Worm (Caenorhabditis elegans) whole organism, L1 larva: ENCODE measurements around the gene T20B12.3.

Source experiments
- C04F5.9 ChIP-seq: sonication (generic microtip); optimal IDR thresholded peaks from 2 replicates; lab custom pipeline; 2016; ENCODE audit warnings: missing genetic modification characterization, missing compliant biosample characterization
- C16A3.4 ChIP-seq: fragments of 150-350 bp; optimal IDR thresholded peaks from 2 replicates; lab custom pipeline; 2014; ENCODE audit warnings: missing biosample characterization, missing genetic modification characterization
- C34B4.2 ChIP-seq: sonication (generic microtip); optimal IDR thresholded peaks from 2 replicates; lab custom pipeline; 2017; ENCODE audit warnings: mild to moderate bottlenecking, missing genetic modification characterization, missing compliant biosample characterization
- F16B12.6 ChIP-seq: fragments of 150-350 bp; optimal IDR thresholded peaks from 2 replicates; lab custom pipeline; 2014; ENCODE audit warnings: missing biosample characterization, missing genetic modification characterization
- Y116A8C.19 ChIP-seq: sonication (generic microtip); optimal IDR thresholded peaks from 2 replicates; lab custom pipeline; 2016; ENCODE audit warnings: missing compliant biosample characterization, missing genetic modification characterization, borderline replicate concordance
- aha-1 ChIP-seq: fragments of 150-350 bp; optimal IDR thresholded peaks from 2 replicates; lab custom pipeline; 2014; ENCODE audit warnings: missing biosample characterization, missing genetic modification characterization
- alr-1 ChIP-seq: fragments of 200-800 bp; sonication (Bioruptor generic); optimal IDR thresholded peaks from 2 replicates; lab custom pipeline; 2018; ENCODE audit warnings: borderline replicate concordance, mild to moderate bottlenecking, missing genetic modification characterization, missing compliant biosample characterization
- ama-1 ChIP-seq: fragments of 150-350 bp; optimal IDR thresholded peaks from 2 replicates; lab custom pipeline; 2014
- blmp-1 ChIP-seq: fragments of 150-350 bp; optimal IDR thresholded peaks from 2 replicates; lab custom pipeline; 2014; ENCODE audit warnings: missing biosample characterization, missing genetic modification characterization
- ceh-8 ChIP-seq: fragments of 200-800 bp; sonication (Bioruptor generic); optimal IDR thresholded peaks from 2 replicates; lab custom pipeline; 2018; ENCODE audit warnings: mild to moderate bottlenecking, missing genetic modification characterization, moderate library complexity, missing compliant biosample characterization
- ceh-82 ChIP-seq, 3 experiments: fragments of 150-350 bp in 1 of 3; sonication (generic microtip) in 2 of 3; optimal IDR thresholded peaks; 2 replicates each; lab custom pipeline; 2014 to 2017; ENCODE audit warnings: missing biosample characterization in 3 of 3, missing genetic modification characterization in 3 of 3
- ceh-88 ChIP-seq: fragments of 200-800 bp; sonication (Bioruptor generic); IDR thresholded peaks from 2 replicates; pipeline ENCODE4 v1.3.6; 2022; ENCODE audit warnings: missing genetic modification characterization, missing compliant biosample characterization
- ces-1 ChIP-seq: fragments of 150-350 bp; optimal IDR thresholded peaks from 2 replicates; lab custom pipeline; 2014; ENCODE audit warnings: missing biosample characterization, missing genetic modification reagents, missing genetic modification characterization
- dpl-1 ChIP-seq, 3 experiments: fragments of 150-350 bp in 2 of 3; sonication (generic microtip) in 1 of 3; optimal IDR thresholded peaks; 2 replicates each; lab custom pipeline; 2014 to 2017; ENCODE audit warnings: missing biosample characterization in 3 of 3, missing genetic modification characterization in 3 of 3, missing genetic modification reagents in 3 of 3
- dsc-1 ChIP-seq: sonication (generic microtip); optimal IDR thresholded peaks from 2 replicates; lab custom pipeline; 2016; ENCODE audit warnings: mild to moderate bottlenecking, missing genetic modification characterization, missing compliant biosample characterization
- efl-1 ChIP-seq, 4 experiments: fragments of 150-350 bp; optimal IDR thresholded peaks in 3 of 4; peaks in 1 of 4; 1 replicate in 1 of 4; 2 replicates in 3 of 4; lab custom pipeline; 2014; ENCODE audit warnings: missing biosample characterization in 2 of 4, missing genetic modification characterization in 2 of 4, missing genetic modification reagents in 2 of 4
- egl-13 ChIP-seq: sonication (generic microtip); optimal IDR thresholded peaks from 2 replicates; lab custom pipeline; 2016; ENCODE audit warnings: missing genotype, missing genetic modification reagents, missing genetic modification characterization, missing compliant biosample characterization
- egl-27 ChIP-seq, 2 experiments: fragments of 150-350 bp in 1 of 2; sonication (generic microtip); optimal IDR thresholded peaks; 3 replicates each; lab custom pipeline; 2017 to 2018; ENCODE audit warnings: missing biosample characterization in 2 of 2, missing genetic modification characterization in 2 of 2, missing genetic modification reagents in 2 of 2
- elt-2 ChIP-seq: sonication (generic microtip); optimal IDR thresholded peaks from 2 replicates; lab custom pipeline; 2016; ENCODE audit warnings: missing genetic modification characterization, mild to moderate bottlenecking, inconsistent platforms, missing compliant biosample characterization, missing genetic modification reagents
- elt-3 ChIP-seq, 6 experiments: fragments of 150-350 bp in 1 of 6; sonication (generic microtip); optimal IDR thresholded peaks; 2 replicates each; lab custom pipeline; 2017 to 2018; ENCODE audit warnings: missing biosample characterization in 6 of 6, missing genetic modification characterization in 6 of 6, inconsistent platforms in 1 of 6
- fkh-10 ChIP-seq: sonication (generic microtip); optimal IDR thresholded peaks from 2 replicates; lab custom pipeline; 2017; ENCODE audit warnings: missing biosample characterization, missing genetic modification reagents, missing genetic modification characterization
- fkh-4 ChIP-seq: sonication (generic microtip); optimal IDR thresholded peaks from 2 replicates; lab custom pipeline; 2016; ENCODE audit warnings: missing compliant biosample characterization, missing genetic modification characterization, borderline replicate concordance
- fos-1 ChIP-seq: fragments of 150-350 bp; optimal IDR thresholded peaks from 2 replicates; lab custom pipeline; 2014; ENCODE audit warnings: missing biosample characterization, missing genetic modification characterization
- grh-1 ChIP-seq: fragments of 200-800 bp; sonication (Bioruptor generic); IDR thresholded peaks from 2 replicates; pipeline ENCODE4 v1.3.6; 2022; ENCODE audit warnings: missing genetic modification reagents, missing genetic modification characterization, missing compliant biosample characterization
- hlh-17 ChIP-seq: fragments of 200-800 bp; sonication (Bioruptor generic); optimal IDR thresholded peaks from 2 replicates; lab custom pipeline; 2018; ENCODE audit warnings: missing genetic modification characterization, mild to moderate bottlenecking, missing compliant biosample characterization, moderate library complexity, borderline replicate concordance
- irx-1 ChIP-seq: sonication (generic microtip); optimal IDR thresholded peaks from 2 replicates; lab custom pipeline; 2016; ENCODE audit warnings: missing genetic modification characterization, missing compliant biosample characterization
- isw-1 ChIP-seq: fragments of 200-800 bp; sonication (Bioruptor generic); IDR thresholded peaks from 2 replicates; pipeline ENCODE4 v1.3.6; 2022; ENCODE audit warnings: missing genetic modification characterization, missing compliant biosample characterization
- lin-13 ChIP-seq: fragments of 150-350 bp; optimal IDR thresholded peaks from 2 replicates; lab custom pipeline; 2014; ENCODE audit warnings: missing biosample characterization, missing genetic modification reagents, missing genetic modification characterization
- lin-14 ChIP-seq: fragments of 200-800 bp; sonication (Bioruptor generic); optimal IDR thresholded peaks from 2 replicates; lab custom pipeline; 2018; ENCODE audit warnings: mild to moderate bottlenecking, missing genetic modification characterization, moderate library complexity, missing compliant biosample characterization
- lin-15B ChIP-seq: fragments of 150-350 bp; sonication (generic microtip); optimal IDR thresholded peaks from 3 replicates; lab custom pipeline; 2014; ENCODE audit warnings: missing biosample characterization, missing genetic modification characterization
- lin-35 ChIP-seq, 2 experiments: fragments of 150-350 bp; optimal IDR thresholded peaks; 2 replicates each; lab custom pipeline; 2014; ENCODE audit warnings: missing biosample characterization in 2 of 2, missing genetic modification characterization in 2 of 2, missing genetic modification reagents in 2 of 2
- mef-2 ChIP-seq: fragments of 150-350 bp; optimal IDR thresholded peaks from 2 replicates; lab custom pipeline; 2014; ENCODE audit warnings: missing biosample characterization, missing genetic modification characterization
- nhr-11 ChIP-seq: fragments of 150-350 bp; optimal IDR thresholded peaks from 2 replicates; lab custom pipeline; 2014; ENCODE audit warnings: missing biosample characterization, missing genetic modification characterization
- nhr-19 ChIP-seq: fragments of 200-800 bp; sonication (Bioruptor generic); conservative IDR thresholded peaks from 2 replicates; pipeline ENCODE4 v1.3.6; 2022; ENCODE audit warnings: missing genetic modification characterization, missing compliant biosample characterization
- nhr-28 ChIP-seq: fragments of 150-350 bp; optimal IDR thresholded peaks from 2 replicates; lab custom pipeline; 2014; ENCODE audit warnings: missing biosample characterization, missing genetic modification characterization
- nhr-77 ChIP-seq: fragments of 150-350 bp; optimal IDR thresholded peaks from 2 replicates; lab custom pipeline; 2014; ENCODE audit warnings: missing biosample characterization, missing genetic modification characterization
- nhr-90 ChIP-seq: sonication (generic microtip); optimal IDR thresholded peaks from 2 replicates; lab custom pipeline; 2016; ENCODE audit warnings: mild to moderate bottlenecking, missing genetic modification characterization, missing compliant biosample characterization; ENCODE audit not compliant: poor library complexity
- snu-23 ChIP-seq: sonication (generic microtip); optimal IDR thresholded peaks from 2 replicates; lab custom pipeline; 2016; ENCODE audit warnings: missing genetic modification characterization, missing compliant biosample characterization
- sox-4 ChIP-seq: sonication (generic microtip); optimal IDR thresholded peaks from 2 replicates; lab custom pipeline; 2016; ENCODE audit warnings: missing genetic modification characterization, missing compliant biosample characterization
- sptf-1 ChIP-seq: fragments of 150-350 bp; optimal IDR thresholded peaks from 2 replicates; lab custom pipeline; 2014; ENCODE audit warnings: missing biosample characterization, missing genetic modification characterization
- tbx-2 ChIP-seq: sonication (generic microtip); optimal IDR thresholded peaks from 2 replicates; lab custom pipeline; 2016; ENCODE audit warnings: missing genetic modification characterization, missing compliant biosample characterization
- unc-30 ChIP-seq: sonication (generic microtip); optimal IDR thresholded peaks from 2 replicates; lab custom pipeline; 2017; ENCODE audit warnings: missing biosample characterization, missing genetic modification characterization
- unc-62 ChIP-seq: fragments of 150-350 bp; optimal IDR thresholded peaks from 2 replicates; lab custom pipeline; 2014; ENCODE audit warnings: missing biosample characterization, missing genetic modification reagents, missing genetic modification characterization
- unc-86 ChIP-seq: sonication (generic microtip); optimal IDR thresholded peaks from 2 replicates; lab custom pipeline; 2016; ENCODE audit warnings: missing genetic modification characterization, missing compliant biosample characterization
- unc-98 ChIP-seq: fragments of 200-800 bp; sonication (Bioruptor generic); IDR thresholded peaks from 2 replicates; pipeline ENCODE4 v1.3.6; 2022; ENCODE audit warnings: missing genetic modification characterization, missing compliant biosample characterization
- vab-15 ChIP-seq: sonication (generic microtip); optimal IDR thresholded peaks from 2 replicates; lab custom pipeline; 2017; ENCODE audit warnings: missing genotype, mild to moderate bottlenecking, missing genetic modification characterization, missing compliant biosample characterization
- xbp-1 ChIP-seq: sonication (generic microtip); optimal IDR thresholded peaks from 2 replicates; lab custom pipeline; 2016; ENCODE audit warnings: missing genetic modification characterization, missing compliant biosample characterization
- zag-1 ChIP-seq: fragments of 150-350 bp; optimal IDR thresholded peaks from 2 replicates; lab custom pipeline; 2014; ENCODE audit warnings: missing biosample characterization, missing genetic modification characterization
- zip-4 ChIP-seq: fragments of 200-800 bp; sonication (Bioruptor generic); optimal IDR thresholded peaks from 2 replicates; lab custom pipeline; 2018; ENCODE audit warnings: mild to moderate bottlenecking, missing genetic modification characterization, moderate library complexity, missing compliant biosample characterization

T20B12.3 gene

ce11 chrIII:7375434-7375833, 6.5 kb upstream of the T20B12.3 start (continued):
- TF ChIP-seq unc-30: no peak
- TF ChIP-seq isw-1 (GFP tag; lab: Robert Waterston, UW): no peak
- TF ChIP-seq snu-23 (GFP tag; lab: Kevin White, UChicago): peak; percentile 48
- TF ChIP-seq ces-1 (GFP tag; lab: Kevin White, UChicago): no peak
- peak; percentile 61 for TF ChIP-seq ama-1 (lab: Kevin White, UChicago)
- TF ChIP-seq egl-27 (tag; optimal IDR thresholded peaks at IDR 0.05; lab: Kevin White, UChicago): no peak
- TF ChIP-seq aha-1: no peak
- TF ChIP-seq nhr-77 (tag; lab: Kevin White, UChicago): no peak
- no peak for TF ChIP-seq nhr-11 (tag; lab: Kevin White, UChicago)
- TF ChIP-seq hlh-17 (GFP tag; lab: Kevin White, UChicago): no peak
- TF ChIP-seq dsc-1 (tag; lab: Kevin White, UChicago): no peak
- TF ChIP-seq unc-98 (GFP tag; lab: Robert Waterston, UW): no peak
- TF ChIP-seq lin-14 (GFP tag; lab: Kevin White, UChicago): peak; percentile 53
- peak; percentile 39 for TF ChIP-seq nhr-90
- TF ChIP-seq nhr-28 (tag; lab: Kevin White, UChicago): no peak
- no peak for TF ChIP-seq fkh-4 (tag; lab: Kevin White, UChicago)
- TF ChIP-seq sox-4 (tag; lab: Kevin White, UChicago): no peak
- no peak for TF ChIP-seq lin-13 (GFP tag; lab: Kevin White, UChicago)
- TF ChIP-seq unc-62 (GFP tag; lab: Kevin White, UChicago): no peak
- no peak for TF ChIP-seq zag-1 (tag; lab: Kevin White, UChicago)
- TF ChIP-seq fkh-10 (GFP tag; lab: Kevin White, UChicago): no peak
- TF ChIP-seq elt-2: peak; percentile 63
- TF ChIP-seq lin-35 (GFP tag; optimal IDR thresholded peaks at IDR 0.05; lab: Kevin White, UChicago): peak in 1 of 2 experiments; percentile 58
- TF ChIP-seq irx-1: no peak
- TF ChIP-seq C04F5.9 (tag; lab: Kevin White, UChicago): no peak
- TF ChIP-seq elt-3 (tag; optimal IDR thresholded peaks at IDR 0.05; lab: Kevin White, UChicago): peak in 4 of 6 experiments; percentile 67 to 94 (median 78)
- no peak for TF ChIP-seq lin-15B (tag; lab: Kevin White, UChicago)
- TF ChIP-seq efl-1 (optimal IDR thresholded peaks at IDR 0.05; lab: Kevin White, UChicago): no peak
- no peak for TF ChIP-seq efl-1 (GFP tag; optimal IDR thresholded peaks at IDR 0.05 in 1 of 2; lab: Kevin White, UChicago)
- TF ChIP-seq C16A3.4 (tag; lab: Kevin White, UChicago): peak; percentile 12
- TF ChIP-seq mef-2 (tag; lab: Kevin White, UChicago): no peak
- no peak for TF ChIP-seq fos-1
- TF ChIP-seq ceh-88 (GFP tag; lab: Robert Waterston, UW): no peak
- TF ChIP-seq unc-86: no peak
- TF ChIP-seq Y116A8C.19: no peak
- no peak for TF ChIP-seq sptf-1 (tag; lab: Kevin White, UChicago)
- TF ChIP-seq C34B4.2 (tag; lab: Kevin White, UChicago): no peak
- peak in 1 of 3 experiments; percentile 15 for TF ChIP-seq dpl-1 (GFP tag; optimal IDR thresholded peaks at IDR 0.05; lab: Kevin White, UChicago)
- no peak for TF ChIP-seq alr-1
- TF ChIP-seq blmp-1 (tag; lab: Kevin White, UChicago): peak; percentile 85

- TF ChIP-seq isw-1 (GFP tag; lab: Robert Waterston, UW): no peak
- TF ChIP-seq ceh-8: peak; percentile 18
- TF ChIP-seq dpl-1 (GFP tag; optimal IDR thresholded peaks at IDR 0.05; lab: Kevin White, UChicago): peak; percentile 41 to 57 (median 42)
- no peak for TF ChIP-seq unc-86
- TF ChIP-seq ama-1 (lab: Kevin White, UChicago): no peak
- peak; percentile 89 for TF ChIP-seq blmp-1 (tag; lab: Kevin White, UChicago)
- TF ChIP-seq unc-30: no peak
- TF ChIP-seq tbx-2 (tag; lab: Kevin White, UChicago): peak; percentile 79
- TF ChIP-seq grh-1 (GFP tag; lab: Robert Waterston, UW): peak; percentile 89
- peak; percentile 87 for TF ChIP-seq xbp-1
- TF ChIP-seq F16B12.6 (tag; lab: Kevin White, UChicago): peak; percentile 27
- TF ChIP-seq fkh-10 (GFP tag; lab: Kevin White, UChicago): no peak
- no peak for TF ChIP-seq zag-1 (tag; lab: Kevin White, UChicago)
- peak; percentile 73 for TF ChIP-seq nhr-19 (GFP tag; lab: Robert Waterston, UW)
- TF ChIP-seq egl-13 (tag; lab: Kevin White, UChicago): no peak
- peak; percentile 33 for TF ChIP-seq vab-15 (tag; lab: Kevin White, UChicago)
- no peak for TF ChIP-seq aha-1
- TF ChIP-seq ceh-82 (tag; optimal IDR thresholded peaks at IDR 0.05; lab: Kevin White, UChicago): peak in 1 of 3 experiments; percentile 19
- no peak for TF ChIP-seq fkh-4 (tag; lab: Kevin White, UChicago)
- no peak for TF ChIP-seq nhr-28 (tag; lab: Kevin White, UChicago)
- TF ChIP-seq sox-4 (tag; lab: Kevin White, UChicago): no peak
- TF ChIP-seq elt-2: no peak
- no peak for TF ChIP-seq zip-4 (GFP tag; lab: Kevin White, UChicago)
These were observed 5.6 kb upstream of the T20B12.3 start for ce11 chrIII:7376143-7376802.
